Worm (Caenorhabditis elegans) whole organism, mixed stage, embryonic: ENCODE results near the gene fbxa-26.

Source experiments
- M03D4.4 ChIP-seq: sonication (generic microtip); optimal IDR thresholded peaks from 2 replicates; lab custom pipeline; 2017; ENCODE audit warnings: mild to moderate bottlenecking, missing genetic modification characterization, missing compliant biosample characterization
- bed-3 ChIP-seq: fragments of 200-800 bp; sonication (Bioruptor generic); optimal IDR thresholded peaks from 3 replicates; lab custom pipeline; 2018; ENCODE audit warnings: mild to moderate bottlenecking, missing genetic modification characterization, moderate library complexity, missing compliant biosample characterization
- blmp-1 ChIP-seq: fragments of 150-350 bp; optimal IDR thresholded peaks from 2 replicates; lab custom pipeline; 2014; ENCODE audit warnings: missing biosample characterization, missing genetic modification characterization
- ceh-39 ChIP-seq: fragments of 150-350 bp; optimal IDR thresholded peaks from 2 replicates; lab custom pipeline; 2014; ENCODE audit warnings: missing biosample characterization, missing genetic modification characterization
- ceh-43 ChIP-seq: fragments of 200-800 bp; sonication (Bioruptor generic); optimal IDR thresholded peaks from 2 replicates; lab custom pipeline; 2018; ENCODE audit warnings: mild to moderate bottlenecking, missing genetic modification characterization, moderate library complexity, missing compliant biosample characterization
- ceh-83 ChIP-seq: fragments of 200-800 bp; sonication (Bioruptor generic); optimal IDR thresholded peaks from 2 replicates; lab custom pipeline; 2018; ENCODE audit warnings: mild to moderate bottlenecking, missing genetic modification characterization, missing compliant biosample characterization
- ces-1 ChIP-seq: fragments of 150-350 bp; optimal IDR thresholded peaks from 2 replicates; lab custom pipeline; 2014; ENCODE audit warnings: missing biosample characterization, missing genetic modification reagents, missing genetic modification characterization
- cnd-1 ChIP-seq: fragments of 200-800 bp; sonication (Bioruptor generic); optimal IDR thresholded peaks from 2 replicates; lab custom pipeline; 2018; ENCODE audit warnings: mild to moderate bottlenecking, missing genetic modification characterization, missing compliant biosample characterization
- drap-1 ChIP-seq: fragments of 200-800 bp; sonication (Bioruptor generic); optimal IDR thresholded peaks from 3 replicates; lab custom pipeline; 2018; ENCODE audit warnings: mild to moderate bottlenecking, missing genetic modification characterization, missing compliant biosample characterization
- elt-1 ChIP-seq: sonication (generic microtip); optimal IDR thresholded peaks from 2 replicates; lab custom pipeline; 2017; ENCODE audit warnings: missing genetic modification characterization, mild to moderate bottlenecking, missing compliant biosample characterization, antibody characterized with exemption, moderate library complexity, borderline replicate concordance; ENCODE audit not compliant: insufficient read depth
- elt-3 ChIP-seq: fragments of 150-350 bp; optimal IDR thresholded peaks from 2 replicates; lab custom pipeline; 2014; ENCODE audit warnings: missing biosample characterization, missing genetic modification characterization
- flh-1 ChIP-seq: fragments of 200-800 bp; sonication (Bioruptor generic); optimal IDR thresholded peaks from 2 replicates; lab custom pipeline; 2018; ENCODE audit warnings: mild to moderate bottlenecking, missing genetic modification characterization, moderate library complexity, missing compliant biosample characterization
- ham-2 ChIP-seq: fragments of 200-800 bp; sonication (Bioruptor generic); optimal IDR thresholded peaks from 2 replicates; lab custom pipeline; 2018; ENCODE audit warnings: mild to moderate bottlenecking, missing genetic modification characterization, missing compliant biosample characterization
- hlh-1 ChIP-seq: fragments of 150-350 bp; optimal IDR thresholded peaks from 2 replicates; lab custom pipeline; 2014; ENCODE audit warnings: missing biosample characterization, missing genetic modification reagents, missing genetic modification characterization
- lin-13 ChIP-seq: fragments of 150-350 bp; optimal IDR thresholded peaks from 2 replicates; lab custom pipeline; 2014; ENCODE audit warnings: missing biosample characterization, missing genetic modification characterization
- lin-32 ChIP-seq: fragments of 200-800 bp; sonication (Bioruptor generic); optimal IDR thresholded peaks from 2 replicates; lab custom pipeline; 2018; ENCODE audit warnings: mild to moderate bottlenecking, missing genetic modification characterization, missing compliant biosample characterization
- lsy-2 ChIP-seq: fragments of 150-350 bp; optimal IDR thresholded peaks from 2 replicates; lab custom pipeline; 2014; ENCODE audit warnings: missing biosample characterization, missing genetic modification characterization
- mab-5 ChIP-seq: fragments of 150-350 bp; optimal IDR thresholded peaks from 2 replicates; lab custom pipeline; 2014; ENCODE audit warnings: missing biosample characterization, missing genetic modification characterization
- mep-1 ChIP-seq: fragments of 150-350 bp; optimal IDR thresholded peaks from 2 replicates; lab custom pipeline; 2017; ENCODE audit warnings: missing biosample characterization, missing genetic modification reagents, missing genetic modification characterization, inconsistent platforms
- mls-2 ChIP-seq: sonication (generic microtip); optimal IDR thresholded peaks from 2 replicates; lab custom pipeline; 2016; ENCODE audit warnings: mild to moderate bottlenecking, missing genetic modification characterization, moderate library complexity, missing compliant biosample characterization
- nhr-12 ChIP-seq: fragments of 150-350 bp; optimal IDR thresholded peaks from 2 replicates; lab custom pipeline; 2014; ENCODE audit warnings: missing biosample characterization, missing genetic modification characterization
- nhr-2 ChIP-seq: fragments of 150-350 bp; optimal IDR thresholded peaks from 2 replicates; lab custom pipeline; 2014; ENCODE audit warnings: missing biosample characterization, missing genetic modification characterization
- nhr-237 ChIP-seq: fragments of 150-350 bp; optimal IDR thresholded peaks from 2 replicates; lab custom pipeline; 2014; ENCODE audit warnings: missing biosample characterization, missing genetic modification characterization
- nhr-28 ChIP-seq: fragments of 150-350 bp; optimal IDR thresholded peaks from 2 replicates; lab custom pipeline; 2014; ENCODE audit warnings: missing biosample characterization, missing genetic modification characterization
- nhr-76 ChIP-seq: sonication (generic microtip); optimal IDR thresholded peaks from 2 replicates; lab custom pipeline; 2017; ENCODE audit warnings: missing biosample characterization, missing genetic modification characterization
- pha-4 ChIP-seq: fragments of 150-350 bp; optimal IDR thresholded peaks from 2 replicates; lab custom pipeline; 2018; ENCODE audit warnings: missing biosample characterization, missing genetic modification reagents, missing genetic modification characterization
- snpc-4 ChIP-seq: fragments of 150-350 bp; optimal IDR thresholded peaks from 2 replicates; lab custom pipeline; 2014; ENCODE audit warnings: missing biosample characterization, missing genetic modification characterization
- sptf-1 ChIP-seq: sonication (generic microtip); optimal IDR thresholded peaks from 2 replicates; lab custom pipeline; 2017; ENCODE audit warnings: mild to moderate bottlenecking, missing genetic modification characterization, moderate library complexity, missing compliant biosample characterization
- tbx-8 ChIP-seq: fragments of 200-800 bp; sonication (Bioruptor generic); optimal IDR thresholded peaks from 2 replicates; lab custom pipeline; 2018; ENCODE audit warnings: mild to moderate bottlenecking, missing genetic modification characterization, moderate library complexity, missing compliant biosample characterization
- unc-120 ChIP-seq: sonication (generic microtip); optimal IDR thresholded peaks from 2 replicates; lab custom pipeline; 2017; ENCODE audit warnings: missing genetic modification characterization, missing compliant biosample characterization; ENCODE audit not compliant: poor library complexity, severe bottlenecking

The fbxa-26 gene

ce11 chrIII:1307333-1307732, 35.0 kb downstream of the fbxa-26 start:
- no peak for TF ChIP-seq nhr-237
- no peak for TF ChIP-seq drap-1 (GFP tag; lab: Kevin White, UChicago)
- no peak for TF ChIP-seq pha-4
- no peak for TF ChIP-seq blmp-1
- TF ChIP-seq mls-2, result no peak
- TF ChIP-seq unc-120, result no peak
- TF ChIP-seq nhr-76 (tag; lab: Kevin White, UChicago), result no peak
- TF ChIP-seq ceh-39 (tag; lab: Kevin White, UChicago), result no peak
- TF ChIP-seq nhr-2, result no peak
- no peak for TF ChIP-seq tbx-8 (GFP tag; lab: Kevin White, UChicago)

ce11 chrIII:1303414-1303813, 38.9 kb downstream of the fbxa-26 start, which contains the start of gene fbxa-75:
Gene fbxa-75 (plus strand): TSS chrIII:1303714.
- TF ChIP-seq M03D4.4 (tag; lab: Kevin White, UChicago), result no peak
- no peak for TF ChIP-seq bed-3 (GFP tag; lab: Kevin White, UChicago)
- no peak for TF ChIP-seq elt-3 (tag; lab: Kevin White, UChicago)
- TF ChIP-seq cnd-1, result no peak
- no peak for TF ChIP-seq ceh-43 (GFP tag; lab: Kevin White, UChicago)
- TF ChIP-seq mls-2, result no peak
- TF ChIP-seq nhr-12 (tag; lab: Kevin White, UChicago), result no peak
- no peak for TF ChIP-seq ces-1 (GFP tag; lab: Kevin White, UChicago)
- no peak for TF ChIP-seq unc-120
- TF ChIP-seq lin-32 (GFP tag; lab: Kevin White, UChicago), result no peak
- no peak for TF ChIP-seq drap-1 (GFP tag; lab: Kevin White, UChicago)
- TF ChIP-seq nhr-28 (tag; lab: Kevin White, UChicago), result no peak
- TF ChIP-seq mep-1 (tag; lab: Kevin White, UChicago), result no peak
- TF ChIP-seq lsy-2, result no peak
- TF ChIP-seq hlh-1, result no peak
- no peak for TF ChIP-seq nhr-76 (tag; lab: Kevin White, UChicago)
- no peak for TF ChIP-seq ham-2 (GFP tag; lab: Kevin White, UChicago)
- no peak for TF ChIP-seq pha-4
- TF ChIP-seq snpc-4 (tag; lab: Kevin White, UChicago), result no peak
- TF ChIP-seq mab-5 (tag; lab: Kevin White, UChicago), result no peak
- TF ChIP-seq, all 35 proteins: peak for 0

ce11 chrIII:1297604-1298003, 44.7 kb downstream of the fbxa-26 start, which contains the start of gene fbxa-28:
Gene fbxa-28 (plus strand): TSS chrIII:1297904.
- TF ChIP-seq nhr-12 (tag; lab: Kevin White, UChicago), result no peak
- no peak for TF ChIP-seq ceh-83 (GFP tag; lab: Kevin White, UChicago)
- no peak for TF ChIP-seq tbx-8 (GFP tag; lab: Kevin White, UChicago)
- no peak for TF ChIP-seq bed-3 (GFP tag; lab: Kevin White, UChicago)
- TF ChIP-seq snpc-4 (tag; lab: Kevin White, UChicago), result no peak
- TF ChIP-seq lin-32 (GFP tag; lab: Kevin White, UChicago), result no peak
- TF ChIP-seq hlh-1, result no peak
- TF ChIP-seq lin-13 (tag; lab: Kevin White, UChicago), result no peak
- no peak for TF ChIP-seq nhr-237
- TF ChIP-seq, all 35 proteins: peak for 0

ce11 chrIII:1295149-1295716, 47.1 kb downstream of the fbxa-26 start, which contains the start of gene fbxa-35:
Gene fbxa-35 (plus strand): TSS chrIII:1295666.
- TF ChIP-seq hlh-1 (no peak), nhr-2 (no peak), mab-5 (tag; lab: Kevin White, UChicago) (no peak), flh-1 (no peak), sptf-1 (tag; lab: Kevin White, UChicago) (no peak), ceh-39 (tag; lab: Kevin White, UChicago) (no peak), nhr-76 (tag; lab: Kevin White, UChicago) (no peak), ces-1 (GFP tag; lab: Kevin White, UChicago) (no peak), lin-32 (GFP tag; lab: Kevin White, UChicago) (no peak), blmp-1 (no peak), unc-120 (no peak), ceh-43 (GFP tag; lab: Kevin White, UChicago) (no peak), mls-2 (no peak)

ce11 chrIII:1293135-1293534, 49.2 kb downstream of the fbxa-26 start, which contains the start of gene fbxa-36:
Gene fbxa-36 (minus strand): TSS chrIII:1293235.
- no peak for TF ChIP-seq ceh-43 (GFP tag; lab: Kevin White, UChicago)
- TF ChIP-seq ceh-39 (tag; lab: Kevin White, UChicago), result no peak
- TF ChIP-seq elt-1, result no peak
- TF ChIP-seq ham-2 (GFP tag; lab: Kevin White, UChicago), result no peak
- TF ChIP-seq snpc-4 (tag; lab: Kevin White, UChicago), result no peak
- TF ChIP-seq nhr-2, result no peak
